Worm (Caenorhabditis elegans): Measurements from ENCODE around the gene bcat-1.

bcat-1 gene

DNA sequence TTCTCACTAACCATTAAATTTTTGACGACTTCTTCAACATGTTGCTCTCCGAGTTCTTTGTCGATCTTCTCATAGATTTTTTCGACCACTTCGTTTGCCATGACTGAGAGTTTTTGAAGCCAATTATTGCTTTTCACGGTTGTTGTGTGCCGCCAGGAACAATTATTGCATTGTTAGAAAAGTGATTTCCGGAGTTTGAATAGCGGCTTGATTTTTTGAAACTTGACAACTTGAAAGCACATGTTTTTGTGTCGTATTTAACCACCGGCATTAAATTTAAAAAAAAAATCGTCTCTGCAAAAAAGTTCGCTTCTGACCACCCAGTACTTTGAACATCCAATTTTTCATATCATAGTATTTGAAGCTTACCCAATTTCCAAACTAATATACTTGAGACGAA, 31.2 kb upstream of the bcat-1 start, which contains the start of gene C52G5.3:
C52G5.3 (minus strand) TSS at position 101 of the 400 bp plus-strand sequence.
- TF ChIP-seq nhr-11 (tag; optimal IDR thresholded peaks at IDR 0.05) = no peak
- no peak for TF ChIP-seq ceh-90 (tag; optimal IDR thresholded peaks at IDR 0.05)
- no peak for TF ChIP-seq efl-1 (optimal IDR thresholded peaks at IDR 0.05)
- peak in 1 of 2 experiments; percentile 38 for TF ChIP-seq efl-1 (GFP tag; optimal IDR thresholded peaks at IDR 0.05 in 1 of 2)
- no peak for TF ChIP-seq lin-35 (GFP tag; optimal IDR thresholded peaks at IDR 0.05)
- TF ChIP-seq fos-1 (tag; optimal IDR thresholded peaks at IDR 0.05) = no peak
- no peak for TF ChIP-seq C04F5.9 (tag; optimal IDR thresholded peaks at IDR 0.05)
- TF ChIP-seq C34B4.2 (tag; optimal IDR thresholded peaks at IDR 0.05) = no peak
- no peak for TF ChIP-seq unc-98 (GFP tag; IDR thresholded peaks at IDR 0.05)

DNA sequence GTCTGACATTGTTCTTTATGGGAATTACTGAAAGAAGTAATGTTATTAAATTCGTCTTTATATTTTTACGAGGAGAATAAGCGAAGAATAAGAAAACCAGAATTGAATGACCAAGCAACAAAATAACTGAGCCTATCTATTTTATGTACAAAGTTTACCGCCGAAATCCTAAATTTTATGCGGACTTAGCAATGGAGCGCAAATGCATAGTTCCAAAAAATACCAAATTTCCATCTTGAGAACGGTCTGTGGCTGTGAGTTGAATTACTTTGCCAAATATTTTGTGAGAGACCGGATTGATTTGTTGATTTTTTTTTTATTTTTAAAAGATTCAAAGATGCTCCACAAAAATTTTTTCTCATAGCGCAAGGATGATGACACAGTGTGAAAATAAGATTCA, 24.7 kb upstream of the bcat-1 start, which contains the start of gene chd-3:
chd-3 (minus strand) TSS at position 27 of the 400 bp plus-strand sequence.
- TF ChIP-seq pqm-1 (tag; optimal IDR thresholded peaks at IDR 0.05) = no peak
- no peak for TF ChIP-seq tbx-2 (tag; optimal IDR thresholded peaks at IDR 0.05)
- no peak for TF ChIP-seq efl-1 (optimal IDR thresholded peaks at IDR 0.05)
- peak in 1 of 2 experiments; percentile 82 for TF ChIP-seq efl-1 (GFP tag; optimal IDR thresholded peaks at IDR 0.05 in 1 of 2)
- peak in 1 of 2 experiments; percentile 12 for TF ChIP-seq lin-35 (GFP tag; optimal IDR thresholded peaks at IDR 0.05)
- no peak for TF ChIP-seq tlp-1 (tag; optimal IDR thresholded peaks at IDR 0.05)
- peak in 1 of 3 experiments; percentile 35 for TF ChIP-seq dpl-1 (GFP tag; optimal IDR thresholded peaks at IDR 0.05)
- no peak for TF ChIP-seq nhr-11 (tag; optimal IDR thresholded peaks at IDR 0.05)

DNA sequence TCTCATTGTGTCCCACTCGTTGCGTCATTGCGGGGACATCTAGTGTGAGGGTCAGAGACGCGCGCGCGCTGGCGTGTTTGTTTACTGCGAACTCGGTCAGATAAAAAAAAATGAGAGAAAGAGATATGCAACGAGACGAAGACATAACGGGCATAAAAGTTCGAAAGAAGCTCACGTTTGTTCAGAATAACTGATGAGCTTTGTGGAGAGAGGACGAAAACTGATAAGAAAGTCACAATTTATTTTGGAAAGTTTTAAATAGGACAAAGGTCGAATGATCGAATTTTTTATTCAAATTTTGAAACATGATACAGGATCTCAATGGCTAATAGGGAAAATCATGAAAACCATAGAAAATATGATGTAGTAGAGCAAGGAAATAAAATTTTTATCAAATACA, 24.2 kb upstream of the bcat-1 start:
- TF ChIP-seq zip-4 (GFP tag; optimal IDR thresholded peaks at IDR 0.05) = no peak
- no peak for TF ChIP-seq unc-98 (GFP tag; IDR thresholded peaks at IDR 0.05)
- TF ChIP-seq lir-3 (tag; optimal IDR thresholded peaks at IDR 0.05; ENCODE audit: poor library complexity) = no peak
- no peak for TF ChIP-seq skn-1 (tag; optimal IDR thresholded peaks at IDR 0.05)
- TF ChIP-seq unc-86 (tag; optimal IDR thresholded peaks at IDR 0.05) = no peak
- peak; percentile 47 for TF ChIP-seq lin-14 (GFP tag; optimal IDR thresholded peaks at IDR 0.05)
- TF ChIP-seq Y116A8C.19 (tag; optimal IDR thresholded peaks at IDR 0.05; ENCODE audit: borderline replicate concordance) = no peak
- TF ChIP-seq fkh-10 (GFP tag; optimal IDR thresholded peaks at IDR 0.05) = no peak
- TF ChIP-seq pax-3 (tag; optimal IDR thresholded peaks at IDR 0.05) = no peak
- TF ChIP-seq dsc-1 (tag; optimal IDR thresholded peaks at IDR 0.05) = no peak
- no peak for TF ChIP-seq mef-2 (tag; optimal IDR thresholded peaks at IDR 0.05)
- TF ChIP-seq nhr-71 (tag; optimal IDR thresholded peaks at IDR 0.05) = peak; percentile 19
- TF ChIP-seq nhr-84 (tag; optimal IDR thresholded peaks at IDR 0.05) = no peak
- no peak for TF ChIP-seq ztf-4 (tag; optimal IDR thresholded peaks at IDR 0.05)
- TF ChIP-seq ceh-88 (GFP tag; IDR thresholded peaks at IDR 0.05) = no peak
- TF ChIP-seq elt-2 (tag; optimal IDR thresholded peaks at IDR 0.05) = peak; percentile 49
- TF ChIP-seq irx-1 (tag; optimal IDR thresholded peaks at IDR 0.05) = no peak
- no peak for TF ChIP-seq fkh-4 (tag; optimal IDR thresholded peaks at IDR 0.05; ENCODE audit: borderline replicate concordance)
- TF ChIP-seq swsn-7 (tag; optimal IDR thresholded peaks at IDR 0.05) = no peak
- no peak for TF ChIP-seq nhr-20 (tag; optimal IDR thresholded peaks at IDR 0.05)
- no peak for TF ChIP-seq fos-1 (tag; optimal IDR thresholded peaks at IDR 0.05)
- TF ChIP-seq nhr-237 (tag; optimal IDR thresholded peaks at IDR 0.05) = no peak
- no peak for TF ChIP-seq efl-1 (optimal IDR thresholded peaks at IDR 0.05)
- TF ChIP-seq efl-1 (GFP tag; optimal IDR thresholded peaks at IDR 0.05 in 1 of 2) = no peak
- TF ChIP-seq rnt-1 (tag; optimal IDR thresholded peaks at IDR 0.05) = peak; percentile 14
- TF ChIP-seq nhr-85 (tag) = peak; percentile 61
- TF ChIP-seq ces-1 (GFP tag; optimal IDR thresholded peaks at IDR 0.05) = no peak
- no peak for TF ChIP-seq aly-2 (tag; optimal IDR thresholded peaks at IDR 0.05)
- TF ChIP-seq nhr-90 (tag; optimal IDR thresholded peaks at IDR 0.05; ENCODE audit: poor library complexity) = no peak
- TF ChIP-seq ama-1 (optimal IDR thresholded peaks at IDR 0.05) = no peak
- no peak for TF ChIP-seq lsy-2 (tag; optimal IDR thresholded peaks at IDR 0.05)
- TF ChIP-seq fkh-8 (tag; optimal IDR thresholded peaks at IDR 0.05) = no peak
- TF ChIP-seq F16B12.6 (tag; optimal IDR thresholded peaks at IDR 0.05) = no peak

Data from whole organism, L1 larva.